Fruit fly (Drosophila melanogaster): ENCODE measurements around the gene CG7579.

Gene CG7579

dm6 chr3L:15684017-15684416 is 772 bp upstream of the CG7579 start:
- TF ChIP-seq foxo (GFP tag; optimal IDR thresholded peaks at IDR 0.05) (no peak), Dif (GFP tag; optimal IDR thresholded peaks at IDR 0.05; ENCODE audit: partially characterized antibody) (peak; percentile 43), pan (optimal IDR thresholded peaks at IDR 0.05) (no peak), dl (GFP tag; optimal IDR thresholded peaks at IDR 0.05; ENCODE audit: insufficient read depth in 1 of 2, partially characterized antibody in 2 of 2) (peak in 1 of 2 experiments; percentile 59), Vsx2 (GFP tag; optimal IDR thresholded peaks at IDR 0.05; ENCODE audit: partially characterized antibody) (peak; percentile 43), Jra (GFP tag; optimal IDR thresholded peaks at IDR 0.05) (no peak), woc (GFP tag; optimal IDR thresholded peaks at IDR 0.05) (no peak), CrebA (GFP tag; optimal IDR thresholded peaks at IDR 0.05; ENCODE audit: borderline replicate concordance) (no peak)

DNA sequence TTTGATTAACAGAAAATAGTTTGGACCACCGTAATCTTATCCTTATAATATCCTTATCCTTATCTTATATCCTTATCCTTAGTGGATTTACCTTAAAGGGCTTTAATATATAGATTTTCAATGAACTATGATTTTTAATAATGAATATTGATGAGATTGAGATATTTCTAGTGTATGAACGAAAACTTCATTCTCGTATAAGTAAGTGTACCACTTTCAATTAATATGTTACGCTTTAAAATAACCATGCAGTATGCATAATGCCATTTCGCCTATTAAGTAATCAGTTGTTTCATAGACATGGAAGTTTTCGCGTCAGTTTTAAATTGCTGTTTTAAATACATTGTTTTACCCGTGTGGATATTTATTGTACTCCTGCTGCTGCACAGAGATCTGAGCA is 3.8 kb downstream of the CG7579 start, which contains the start of gene CG7304:
Gene CG7304, plus strand, starts transcription at position 301 of the 400 bp plus-strand sequence.
- no peak for TF ChIP-seq Vsx2 (GFP tag; optimal IDR thresholded peaks at IDR 0.05; ENCODE audit: partially characterized antibody)
- no peak for TF ChIP-seq sage (GFP tag; optimal IDR thresholded peaks at IDR 0.05)
- no peak for TF ChIP-seq jim (GFP tag; optimal IDR thresholded peaks at IDR 0.05)
- TF ChIP-seq Hr78 (GFP tag; optimal IDR thresholded peaks at IDR 0.05): no peak
- no peak for TF ChIP-seq sv (GFP tag; optimal IDR thresholded peaks at IDR 0.05)
- TF ChIP-seq woc (GFP tag; optimal IDR thresholded peaks at IDR 0.05): no peak
- TF ChIP-seq br (GFP tag; optimal IDR thresholded peaks at IDR 0.05): no peak
- TF ChIP-seq GATAd (GFP tag; optimal IDR thresholded peaks at IDR 0.05): no peak
- no peak for TF ChIP-seq ey (GFP tag; optimal IDR thresholded peaks at IDR 0.05)
- no peak for TF ChIP-seq psq (GFP tag; optimal IDR thresholded peaks at IDR 0.05)
- TF ChIP-seq dsf (GFP tag; optimal IDR thresholded peaks at IDR 0.05; ENCODE audit: borderline replicate concordance): no peak
- no peak for TF ChIP-seq rgr (GFP tag; optimal IDR thresholded peaks at IDR 0.05)
- TF ChIP-seq CG32264 (GFP tag; optimal IDR thresholded peaks at IDR 0.05): no peak
- no peak for TF ChIP-seq CG9705 (GFP tag; optimal IDR thresholded peaks at IDR 0.05)
- TF ChIP-seq usp (GFP tag; optimal IDR thresholded peaks at IDR 0.05): no peak
- TF ChIP-seq brk (GFP tag; optimal IDR thresholded peaks at IDR 0.05): no peak

DNA sequence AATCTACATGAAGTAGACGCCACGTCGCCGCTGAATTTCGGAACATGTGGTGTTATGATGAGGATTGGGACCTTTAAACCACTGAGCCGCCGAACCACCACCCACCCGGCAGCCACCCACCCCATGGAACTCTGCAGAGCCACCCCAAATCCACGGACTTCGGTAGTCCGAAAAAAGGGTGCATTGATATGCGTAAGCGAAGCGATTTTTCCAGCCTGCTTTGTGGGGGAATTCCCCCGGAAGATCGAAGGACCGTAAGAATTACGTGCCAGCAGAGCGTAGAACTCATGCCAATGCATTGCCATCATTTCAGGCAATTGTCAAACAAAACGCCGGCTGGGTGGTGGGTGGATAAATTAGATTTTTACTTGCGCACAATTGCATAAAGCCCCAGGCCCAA is 5.0 kb downstream of the CG7579 start:
- no peak for TF ChIP-seq usp (GFP tag; optimal IDR thresholded peaks at IDR 0.05)
- no peak for TF ChIP-seq brk (GFP tag; optimal IDR thresholded peaks at IDR 0.05)
- no peak for TF ChIP-seq OdsH (GFP tag; optimal IDR thresholded peaks at IDR 0.05)
- no peak for TF ChIP-seq psq (GFP tag; optimal IDR thresholded peaks at IDR 0.05)
- no peak for TF ChIP-seq Hnf4 (GFP tag; optimal IDR thresholded peaks at IDR 0.05)
- no peak for TF ChIP-seq Dfd (GFP tag; optimal IDR thresholded peaks at IDR 0.05)
- no peak for TF ChIP-seq h (GFP tag; optimal IDR thresholded peaks at IDR 0.05)
- TF ChIP-seq sv (GFP tag; optimal IDR thresholded peaks at IDR 0.05): no peak
- no peak for TF ChIP-seq dmrt93B (GFP tag; optimal IDR thresholded peaks at IDR 0.05)
- TF ChIP-seq Vsx2 (GFP tag; optimal IDR thresholded peaks at IDR 0.05; ENCODE audit: partially characterized antibody): no peak
- no peak for TF ChIP-seq Hr78 (GFP tag; optimal IDR thresholded peaks at IDR 0.05)
- no peak for TF ChIP-seq Abd-B (GFP tag; optimal IDR thresholded peaks at IDR 0.05)
- TF ChIP-seq Hr83 (GFP tag; optimal IDR thresholded peaks at IDR 0.05; ENCODE audit: poor library complexity, severe bottlenecking): no peak
- TF ChIP-seq dsf (GFP tag; optimal IDR thresholded peaks at IDR 0.05; ENCODE audit: borderline replicate concordance): no peak
- no peak for TF ChIP-seq br (GFP tag; optimal IDR thresholded peaks at IDR 0.05)
- no peak for TF ChIP-seq ey (GFP tag; optimal IDR thresholded peaks at IDR 0.05)
- no peak for TF ChIP-seq lola (GFP tag; optimal IDR thresholded peaks at IDR 0.05)
- no peak for TF ChIP-seq dl (GFP tag; optimal IDR thresholded peaks at IDR 0.05; ENCODE audit: insufficient read depth in 1 of 2, partially characterized antibody in 2 of 2)

- TF ChIP-seq Jra (GFP tag; optimal IDR thresholded peaks at IDR 0.05): no peak
- TF ChIP-seq Abd-B (GFP tag; optimal IDR thresholded peaks at IDR 0.05): no peak
- TF ChIP-seq N (GFP tag; optimal IDR thresholded peaks at IDR 0.05): no peak
- TF ChIP-seq Sp1 (GFP tag; optimal IDR thresholded peaks at IDR 0.05): no peak
- no peak for TF ChIP-seq pan (optimal IDR thresholded peaks at IDR 0.05)
- no peak for TF ChIP-seq ey (GFP tag; optimal IDR thresholded peaks at IDR 0.05)
- no peak for TF ChIP-seq CG32264 (GFP tag; optimal IDR thresholded peaks at IDR 0.05)
- TF ChIP-seq dmrt93B (GFP tag; optimal IDR thresholded peaks at IDR 0.05): no peak
- TF ChIP-seq br (GFP tag; optimal IDR thresholded peaks at IDR 0.05): no peak
- no peak for TF ChIP-seq Myc (optimal IDR thresholded peaks at IDR 0.05)
- TF ChIP-seq jim (GFP tag; optimal IDR thresholded peaks at IDR 0.05): no peak
- TF ChIP-seq dsf (GFP tag; optimal IDR thresholded peaks at IDR 0.05; ENCODE audit: borderline replicate concordance): no peak
- no peak for TF ChIP-seq HLH106 (tag; optimal IDR thresholded peaks at IDR 0.05)
These were observed 5.6 kb downstream of the CG7579 start for dm6 chr3L:15677662-15678061.
